Worm (Caenorhabditis elegans) whole organism, L1 larva: ENCODE results near the gene fbxb-117.
"Not testable (repeated sequence)": the region's sequence is repeated elsewhere in the genome, so short reads cannot be mapped to it uniquely, and the experiment has no call there.

Source experiments
- C16A3.4 ChIP-seq: fragments of 150-350 bp; optimal IDR thresholded peaks from 2 replicates; lab custom pipeline; 2014; ENCODE audit warnings: missing biosample characterization, missing genetic modification characterization
- F16B12.6 ChIP-seq: fragments of 150-350 bp; optimal IDR thresholded peaks from 2 replicates; lab custom pipeline; 2014; ENCODE audit warnings: missing biosample characterization, missing genetic modification characterization
- aha-1 ChIP-seq: fragments of 150-350 bp; optimal IDR thresholded peaks from 2 replicates; lab custom pipeline; 2014; ENCODE audit warnings: missing biosample characterization, missing genetic modification characterization
- alr-1 ChIP-seq: fragments of 200-800 bp; sonication (Bioruptor generic); optimal IDR thresholded peaks from 2 replicates; lab custom pipeline; 2018; ENCODE audit warnings: borderline replicate concordance, mild to moderate bottlenecking, missing genetic modification characterization, missing compliant biosample characterization
- ama-1 ChIP-seq: fragments of 150-350 bp; optimal IDR thresholded peaks from 2 replicates; lab custom pipeline; 2014
- ceh-63 ChIP-seq: fragments of 200-800 bp; sonication (Bioruptor generic); optimal IDR thresholded peaks from 2 replicates; lab custom pipeline; 2018; ENCODE audit warnings: mild to moderate bottlenecking, missing genetic modification characterization, missing compliant biosample characterization
- ceh-8 ChIP-seq: fragments of 200-800 bp; sonication (Bioruptor generic); optimal IDR thresholded peaks from 2 replicates; lab custom pipeline; 2018; ENCODE audit warnings: mild to moderate bottlenecking, missing genetic modification characterization, moderate library complexity, missing compliant biosample characterization
- ceh-82 ChIP-seq, 3 experiments: fragments of 150-350 bp in 1 of 3; sonication (generic microtip) in 2 of 3; optimal IDR thresholded peaks; 2 replicates each; lab custom pipeline; 2014 to 2017; ENCODE audit warnings: missing biosample characterization in 3 of 3, missing genetic modification characterization in 3 of 3
- dsc-1 ChIP-seq: sonication (generic microtip); optimal IDR thresholded peaks from 2 replicates; lab custom pipeline; 2016; ENCODE audit warnings: mild to moderate bottlenecking, missing genetic modification characterization, missing compliant biosample characterization
- efl-3 ChIP-seq: fragments of 200-800 bp; sonication (Bioruptor generic); optimal IDR thresholded peaks from 2 replicates; lab custom pipeline; 2018; ENCODE audit warnings: mild to moderate bottlenecking, missing genetic modification characterization, missing compliant biosample characterization
- egl-13 ChIP-seq: sonication (generic microtip); optimal IDR thresholded peaks from 2 replicates; lab custom pipeline; 2016; ENCODE audit warnings: missing genotype, missing genetic modification reagents, missing genetic modification characterization, missing compliant biosample characterization
- hlh-17 ChIP-seq: fragments of 200-800 bp; sonication (Bioruptor generic); optimal IDR thresholded peaks from 2 replicates; lab custom pipeline; 2018; ENCODE audit warnings: missing genetic modification characterization, mild to moderate bottlenecking, missing compliant biosample characterization, moderate library complexity, borderline replicate concordance
- hlh-4 ChIP-seq: sonication (generic microtip); optimal IDR thresholded peaks from 2 replicates; lab custom pipeline; 2016; ENCODE audit warnings: mild to moderate bottlenecking, missing genetic modification characterization, missing compliant biosample characterization
- hpl-2 ChIP-seq: fragments of 150-350 bp; optimal IDR thresholded peaks from 2 replicates; lab custom pipeline; 2014; ENCODE audit warnings: missing biosample characterization, missing genetic modification reagents, missing genetic modification characterization
- irx-1 ChIP-seq: sonication (generic microtip); optimal IDR thresholded peaks from 2 replicates; lab custom pipeline; 2016; ENCODE audit warnings: missing genetic modification characterization, missing compliant biosample characterization
- lin-13 ChIP-seq: fragments of 150-350 bp; optimal IDR thresholded peaks from 2 replicates; lab custom pipeline; 2014; ENCODE audit warnings: missing biosample characterization, missing genetic modification reagents, missing genetic modification characterization
- lin-14 ChIP-seq: fragments of 200-800 bp; sonication (Bioruptor generic); optimal IDR thresholded peaks from 2 replicates; lab custom pipeline; 2018; ENCODE audit warnings: mild to moderate bottlenecking, missing genetic modification characterization, moderate library complexity, missing compliant biosample characterization
- lin-35 ChIP-seq, 2 experiments: fragments of 150-350 bp; optimal IDR thresholded peaks; 2 replicates each; lab custom pipeline; 2014; ENCODE audit warnings: missing biosample characterization in 2 of 2, missing genetic modification characterization in 2 of 2, missing genetic modification reagents in 2 of 2
- lsy-2 ChIP-seq, 2 experiments: fragments of 150-350 bp; optimal IDR thresholded peaks; 2 replicates each; lab custom pipeline; 2014; ENCODE audit warnings: missing biosample characterization in 2 of 2, missing genetic modification characterization in 2 of 2
- nhr-237 ChIP-seq: fragments of 150-350 bp; optimal IDR thresholded peaks from 2 replicates; lab custom pipeline; 2014; ENCODE audit warnings: missing biosample characterization, missing genetic modification characterization
- nhr-85 ChIP-seq: sonication (generic microtip); peaks from one replicate; lab custom pipeline; 2016; ENCODE audit warnings: missing genetic modification characterization, inconsistent platforms, missing compliant biosample characterization
- skn-1 ChIP-seq: fragments of 150-350 bp; optimal IDR thresholded peaks from 2 replicates; lab custom pipeline; 2014; ENCODE audit warnings: missing biosample characterization, missing genetic modification characterization
- snpc-4 ChIP-seq: fragments of 150-350 bp; optimal IDR thresholded peaks from 2 replicates; lab custom pipeline; 2014; ENCODE audit warnings: missing biosample characterization, missing genetic modification characterization
- snu-23 ChIP-seq: sonication (generic microtip); optimal IDR thresholded peaks from 2 replicates; lab custom pipeline; 2016; ENCODE audit warnings: missing genetic modification characterization, missing compliant biosample characterization
- sox-4 ChIP-seq: sonication (generic microtip); optimal IDR thresholded peaks from 2 replicates; lab custom pipeline; 2016; ENCODE audit warnings: missing genetic modification characterization, missing compliant biosample characterization
- sptf-1 ChIP-seq: fragments of 150-350 bp; optimal IDR thresholded peaks from 2 replicates; lab custom pipeline; 2014; ENCODE audit warnings: missing biosample characterization, missing genetic modification characterization
- sup-37 ChIP-seq: fragments of 200-800 bp; sonication (Bioruptor generic); optimal IDR thresholded peaks from 2 replicates; lab custom pipeline; 2018; ENCODE audit warnings: mild to moderate bottlenecking, missing genetic modification characterization, missing compliant biosample characterization
- swsn-7 ChIP-seq: sonication (generic microtip); optimal IDR thresholded peaks from 2 replicates; lab custom pipeline; 2016; ENCODE audit warnings: missing genetic modification characterization, missing compliant biosample characterization
- unc-130 ChIP-seq: fragments of 150-350 bp; optimal IDR thresholded peaks from 2 replicates; lab custom pipeline; 2017; ENCODE audit warnings: missing biosample characterization, missing genetic modification characterization, inconsistent platforms
- unc-30 ChIP-seq: sonication (generic microtip); optimal IDR thresholded peaks from 2 replicates; lab custom pipeline; 2017; ENCODE audit warnings: missing biosample characterization, missing genetic modification characterization
- unc-98 ChIP-seq: fragments of 200-800 bp; sonication (Bioruptor generic); IDR thresholded peaks from 2 replicates; pipeline ENCODE4 v1.3.6; 2022; ENCODE audit warnings: missing genetic modification characterization, missing compliant biosample characterization
- xbp-1 ChIP-seq: sonication (generic microtip); optimal IDR thresholded peaks from 2 replicates; lab custom pipeline; 2016; ENCODE audit warnings: missing genetic modification characterization, missing compliant biosample characterization
- zag-1 ChIP-seq: fragments of 150-350 bp; optimal IDR thresholded peaks from 2 replicates; lab custom pipeline; 2014; ENCODE audit warnings: missing biosample characterization, missing genetic modification characterization
- zip-4 ChIP-seq: fragments of 200-800 bp; sonication (Bioruptor generic); optimal IDR thresholded peaks from 2 replicates; lab custom pipeline; 2018; ENCODE audit warnings: mild to moderate bottlenecking, missing genetic modification characterization, moderate library complexity, missing compliant biosample characterization
- ztf-11 ChIP-seq, 2 experiments: sonication (generic microtip); optimal IDR thresholded peaks; 2 replicates each; lab custom pipeline; 2016 to 2017; ENCODE audit warnings: missing genetic modification characterization in 2 of 2, missing biosample characterization in 1 of 2, missing compliant biosample characterization in 1 of 2
- ztf-4 ChIP-seq: fragments of 150-350 bp; optimal IDR thresholded peaks from 2 replicates; lab custom pipeline; 2014; ENCODE audit warnings: missing biosample characterization, missing genetic modification characterization

The fbxb-117 gene

DNA sequence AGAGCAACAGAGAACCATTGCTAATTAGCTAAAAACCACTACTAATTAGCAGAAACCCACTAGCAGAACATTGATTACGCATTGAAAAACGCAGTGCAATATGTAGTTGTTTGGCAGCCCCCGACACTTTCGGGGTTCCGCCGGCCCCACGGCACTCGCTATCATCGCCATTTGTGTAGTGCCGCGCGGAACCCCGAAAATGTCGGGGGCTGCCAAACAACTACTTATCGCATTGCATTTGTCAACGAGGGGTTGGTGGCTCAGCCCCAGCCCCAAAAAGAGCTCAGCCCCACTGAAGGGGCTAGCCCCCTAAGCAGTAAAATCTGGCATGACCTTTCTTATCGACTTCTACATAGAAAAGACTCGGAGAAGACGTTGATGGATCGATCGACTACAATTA is 23.0 kb upstream of the fbxb-117 start:
- no peak for TF ChIP-seq lin-14 (GFP tag; lab: Kevin White, UChicago)

DNA sequence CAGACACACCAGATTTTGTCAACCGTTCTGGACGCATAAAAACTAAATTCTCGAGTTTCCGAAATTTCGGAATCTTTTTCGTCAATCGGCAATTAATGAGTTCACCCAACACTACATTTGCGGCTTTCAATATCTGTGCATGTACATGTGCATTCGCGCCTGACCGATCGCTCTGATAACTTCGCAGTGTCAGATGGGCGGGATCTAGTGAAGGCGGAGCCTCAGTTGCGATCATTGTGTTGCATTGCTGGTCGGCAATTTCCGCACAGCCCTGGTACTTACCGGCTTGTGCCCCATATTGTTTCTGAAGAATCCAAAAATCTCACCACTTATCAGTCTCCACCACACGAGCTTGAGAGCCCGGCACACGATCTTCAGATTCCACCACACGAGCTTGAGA is 21.7 kb upstream of the fbxb-117 start:
- TF ChIP-seq snpc-4 (no peak), C16A3.4 (tag; lab: Kevin White, UChicago) (no peak), unc-130 (tag; lab: Kevin White, UChicago) (no peak), alr-1 (tag; lab: Kevin White, UChicago) (no peak), efl-3 (GFP tag; lab: Kevin White, UChicago) (no peak), nhr-237 (tag; lab: Kevin White, UChicago) (no peak), aha-1 (tag; lab: Kevin White, UChicago) (no peak), ceh-82 (tag; optimal IDR thresholded peaks at IDR 0.05; lab: Kevin White, UChicago) (no peak), nhr-85 (no peak), unc-30 (tag; lab: Kevin White, UChicago) (no peak), hlh-17 (no peak), unc-98 (GFP tag; lab: Robert Waterston, UW) (no peak), sptf-1 (tag; lab: Kevin White, UChicago) (no peak), sup-37 (GFP tag; lab: Kevin White, UChicago) (no peak), swsn-7 (tag; lab: Kevin White, UChicago) (no peak), lin-35 (GFP tag; optimal IDR thresholded peaks at IDR 0.05; lab: Kevin White, UChicago) (no peak), egl-13 (no peak), hpl-2 (GFP tag; lab: Kevin White, UChicago) (no peak)

DNA sequence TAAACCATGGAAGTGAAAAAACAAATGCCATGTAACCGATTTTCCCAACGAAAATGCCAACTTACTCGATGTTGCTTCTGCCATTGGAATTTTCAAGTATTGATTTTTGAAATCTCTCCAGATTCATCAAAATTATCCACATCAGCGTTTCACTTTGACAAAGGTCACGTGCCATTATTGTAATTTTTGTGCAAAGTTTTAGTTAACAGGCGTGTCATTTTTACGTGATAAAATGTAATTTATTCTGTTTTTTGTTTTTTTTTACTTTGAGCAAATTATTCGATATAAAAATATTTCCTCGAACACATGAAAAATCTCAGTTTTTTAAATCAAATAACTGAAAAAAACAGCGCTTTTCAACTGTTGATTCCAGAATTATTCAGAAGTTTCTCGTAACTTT is 20.1 kb upstream of the fbxb-117 start, which contains the start of gene F21D9.2:
F21D9.2 (minus strand) TSS at position 101 of the 400 bp plus-strand sequence.
- TF ChIP-seq ceh-63 (GFP tag; lab: Kevin White, UChicago) (no peak), C16A3.4 (tag; lab: Kevin White, UChicago) (no peak), sox-4 (no peak)

DNA sequence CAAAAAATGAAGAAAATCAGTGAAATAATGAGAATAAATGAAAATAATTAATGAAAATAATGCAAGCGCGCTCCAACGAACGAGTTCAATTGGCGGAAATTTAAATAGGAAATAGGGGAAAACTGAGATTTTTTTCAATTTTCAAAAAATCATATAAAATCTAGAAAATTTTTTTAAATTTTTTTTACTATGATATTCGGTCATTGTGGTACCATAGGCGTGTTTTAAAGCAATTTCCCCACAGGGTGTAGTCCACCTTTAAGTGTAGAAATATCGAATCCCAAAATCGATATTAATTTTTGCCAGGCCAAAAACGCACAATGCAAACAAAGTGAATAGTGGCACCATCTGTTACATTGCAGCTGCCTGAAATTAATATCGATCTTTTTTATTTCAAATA is 18.3 kb upstream of the fbxb-117 start, which contains the start of gene F21D9.1:
F21D9.1 (plus strand) TSS at position 301 of the 400 bp plus-strand sequence.
- not testable (repeated sequence) for TF ChIP-seq xbp-1; snu-23 (GFP tag; lab: Kevin White, UChicago); hlh-4 (tag; lab: Kevin White, UChicago)

DNA sequence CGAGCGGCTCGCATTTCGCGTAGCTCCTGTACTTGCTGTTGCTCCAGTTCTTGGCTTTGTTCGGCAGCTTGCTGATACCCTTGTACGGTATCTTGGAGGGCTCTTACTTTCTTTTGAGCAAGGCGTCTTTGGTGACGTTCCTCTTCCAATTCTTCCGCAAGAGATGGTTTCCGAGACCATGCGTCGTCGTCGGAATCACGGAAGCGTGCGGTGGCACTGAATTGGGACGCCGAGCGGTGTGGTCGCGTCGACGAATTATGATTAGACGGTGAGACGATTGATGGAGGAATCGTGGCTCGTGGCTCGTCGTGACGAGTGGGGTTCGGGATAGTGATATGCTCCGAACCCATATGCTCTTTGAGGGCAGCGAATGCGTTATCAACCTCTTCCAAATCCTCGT is 6.1 kb upstream of the fbxb-117 start:
- TF ChIP-seq dsc-1 (tag; lab: Kevin White, UChicago) (no peak), unc-30 (tag; lab: Kevin White, UChicago) (no peak), skn-1 (tag; lab: Kevin White, UChicago) (no peak), C16A3.4 (tag; lab: Kevin White, UChicago) (no peak), F16B12.6 (tag; lab: Kevin White, UChicago) (no peak), lsy-2 (tag; optimal IDR thresholded peaks at IDR 0.05; lab: Kevin White, UChicago) (no peak), lin-13 (GFP tag; lab: Kevin White, UChicago) (no peak), nhr-85 (no peak), hlh-17 (no peak), ama-1 (lab: Kevin White, UChicago) (no peak), ztf-11 (tag; optimal IDR thresholded peaks at IDR 0.05; lab: Kevin White, UChicago) (no peak), ztf-4 (no peak), unc-130 (tag; lab: Kevin White, UChicago) (no peak), zip-4 (GFP tag; lab: Kevin White, UChicago) (no peak), ceh-82 (tag; optimal IDR thresholded peaks at IDR 0.05; lab: Kevin White, UChicago) (no peak)

DNA sequence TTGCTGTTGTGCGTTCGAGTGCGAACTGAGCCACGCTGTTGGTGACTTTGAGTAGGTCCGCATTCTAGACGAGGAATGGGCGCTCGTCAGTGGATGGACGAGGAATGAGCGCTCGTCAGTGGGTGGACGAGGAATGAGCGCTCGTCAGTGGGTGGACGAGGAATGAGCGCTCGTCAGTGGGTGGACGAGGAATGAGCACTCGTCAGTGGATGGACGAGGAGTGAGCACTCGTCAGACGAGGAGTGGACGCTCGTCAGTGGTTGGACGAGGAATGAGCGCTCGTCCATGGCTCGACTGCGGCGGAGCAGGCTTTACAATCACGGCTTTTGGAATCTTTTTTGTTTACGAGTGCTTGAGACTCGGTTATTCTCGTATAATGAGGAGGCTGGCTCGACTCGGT is 3.9 kb upstream of the fbxb-117 start:
- TF ChIP-seq unc-130 (tag; lab: Kevin White, UChicago): no peak
- no peak for TF ChIP-seq unc-98 (GFP tag; lab: Robert Waterston, UW)
- TF ChIP-seq ceh-8: no peak
- TF ChIP-seq zag-1 (tag; lab: Kevin White, UChicago): no peak
- no peak for TF ChIP-seq irx-1 (tag; lab: Kevin White, UChicago)
